Fruit fly (Drosophila melanogaster) whole organism, wandering third instar larva: ENCODE data around the gene mtTFB2.

Experiments
- Abd-B ChIP-seq: fragments of >200 bp; optimal IDR thresholded peaks from 2 replicates; lab custom pipeline; 2017; ENCODE audit warnings: missing biosample characterization, missing genetic modification characterization
- CG32264 ChIP-seq: fragments of 200-800 bp; sonication (Bioruptor generic); optimal IDR thresholded peaks from 2 replicates; lab custom pipeline; 2016; ENCODE audit warnings: missing biosample characterization, missing genetic modification characterization
- CG9705 ChIP-seq: fragments of 200-800 bp; sonication (Bioruptor generic); optimal IDR thresholded peaks from 2 replicates; lab custom pipeline; 2018; ENCODE audit warnings: missing biosample characterization, mild to moderate bottlenecking, missing genetic modification characterization
- CrebA ChIP-seq: fragments of 200-800 bp; sonication (Bioruptor generic); optimal IDR thresholded peaks from 2 replicates; lab custom pipeline; 2016; ENCODE audit warnings: missing biosample characterization, mild to moderate bottlenecking, missing genetic modification characterization, borderline replicate concordance
- Dfd ChIP-seq: fragments of >200 bp; optimal IDR thresholded peaks from 2 replicates; lab custom pipeline; 2017; ENCODE audit warnings: missing biosample characterization, missing genetic modification characterization
- Dif ChIP-seq: fragments of 200-275, 200-300 bp; sonication (Bioruptor generic); optimal IDR thresholded peaks from 2 replicates; lab custom pipeline; 2018; ENCODE audit warnings: missing biosample characterization, missing genetic modification characterization; ENCODE audit not compliant: partially characterized antibody
- GATAd ChIP-seq: sonication (Bioruptor generic); optimal IDR thresholded peaks from 2 replicates; lab custom pipeline; 2016; ENCODE audit warnings: missing biosample characterization, missing genetic modification characterization
- HLH106 ChIP-seq: fragments of 200-800 bp; optimal IDR thresholded peaks from 3 replicates; lab custom pipeline; 2019; ENCODE audit warnings: missing biosample characterization, mild to moderate bottlenecking, missing genetic modification characterization, moderate library complexity
- Hnf4 ChIP-seq: fragments of 200-800 bp; sonication (Bioruptor generic); optimal IDR thresholded peaks from 2 replicates; lab custom pipeline; 2016; ENCODE audit warnings: missing biosample characterization, mild to moderate bottlenecking, missing genetic modification characterization
- Hr78 ChIP-seq: fragments of >200 bp; optimal IDR thresholded peaks from 2 replicates; lab custom pipeline; 2017; ENCODE audit warnings: missing biosample characterization, missing genetic modification characterization
- Hr83 ChIP-seq: fragments of 200-300 bp; sonication (Bioruptor generic); optimal IDR thresholded peaks from 2 replicates; lab custom pipeline; 2016; ENCODE audit warnings: missing biosample characterization, mild to moderate bottlenecking, missing genetic modification characterization, moderate library complexity; ENCODE audit not compliant: poor library complexity, severe bottlenecking
- Jra ChIP-seq: sonication (Bioruptor generic); optimal IDR thresholded peaks from 2 replicates; lab custom pipeline; 2016; ENCODE audit warnings: missing biosample characterization, missing genetic modification characterization
- Mio ChIP-seq: sonication (Bioruptor generic); optimal IDR thresholded peaks from 2 replicates; lab custom pipeline; 2016; ENCODE audit warnings: missing biosample characterization, missing genetic modification characterization
- Myc ChIP-seq: fragments of >200 bp; optimal IDR thresholded peaks from 2 replicates; lab custom pipeline; 2017
- N ChIP-seq: fragments of >200 bp; optimal IDR thresholded peaks from 2 replicates; lab custom pipeline; 2018; ENCODE audit warnings: missing biosample characterization, missing external identifiers, missing genetic modification characterization
- OdsH ChIP-seq: fragments of 200-800 bp; sonication (Bioruptor generic); optimal IDR thresholded peaks from 2 replicates; lab custom pipeline; 2016; ENCODE audit warnings: missing biosample characterization, mild to moderate bottlenecking, missing genetic modification characterization
- Rel ChIP-seq, 2 experiments: fragments of 200-800 bp; sonication (Bioruptor generic) in 1 of 2; optimal IDR thresholded peaks; 2 replicates in 1 of 2; 3 replicates in 1 of 2; lab custom pipeline; 2016 to 2019; ENCODE audit warnings: mild to moderate bottlenecking in 2 of 2, missing biosample characterization in 2 of 2, missing genetic modification characterization in 2 of 2, moderate library complexity in 1 of 2
- Sp1 ChIP-seq: fragments of 200-800 bp; sonication (Bioruptor generic); optimal IDR thresholded peaks from 3 replicates; lab custom pipeline; 2019; ENCODE audit warnings: missing biosample characterization, mild to moderate bottlenecking, missing genetic modification characterization, moderate library complexity
- Vsx2 ChIP-seq: fragments of 200-300, 225-300 bp; sonication (Bioruptor generic); optimal IDR thresholded peaks from 2 replicates; lab custom pipeline; 2018; ENCODE audit warnings: missing biosample characterization, missing genetic modification characterization; ENCODE audit not compliant: partially characterized antibody
- br ChIP-seq: fragments of 200-800 bp; sonication (Bioruptor generic); optimal IDR thresholded peaks from 2 replicates; lab custom pipeline; 2016; ENCODE audit warnings: missing biosample characterization, missing genetic modification characterization
- brk ChIP-seq: fragments of 200-800 bp; sonication (Bioruptor generic); optimal IDR thresholded peaks from 2 replicates; lab custom pipeline; 2016; ENCODE audit warnings: missing biosample characterization, mild to moderate bottlenecking, missing genetic modification characterization
- dl ChIP-seq, 2 experiments: fragments of 175-275, 200-275 bp in 1 of 2; fragments of 200-275 bp in 1 of 2; sonication (Bioruptor generic); optimal IDR thresholded peaks; lab custom pipeline; 2018; ENCODE audit warnings: mild to moderate bottlenecking in 2 of 2, missing biosample characterization in 2 of 2, missing genetic modification characterization in 2 of 2, moderate library complexity in 2 of 2; ENCODE audit not compliant: partially characterized antibody in 2 of 2, insufficient read depth in 1 of 2
- dmrt93B ChIP-seq: fragments of 200-800 bp; sonication (Bioruptor generic); optimal IDR thresholded peaks from 2 replicates; lab custom pipeline; 2018; ENCODE audit warnings: missing biosample characterization, mild to moderate bottlenecking, missing genetic modification characterization
- dsf ChIP-seq: sonication (Bioruptor generic); optimal IDR thresholded peaks from 2 replicates; lab custom pipeline; 2016; ENCODE audit warnings: missing biosample characterization, missing genetic modification characterization, borderline replicate concordance
- ey ChIP-seq: fragments of 200-800 bp; sonication (Bioruptor generic); optimal IDR thresholded peaks from 2 replicates; lab custom pipeline; 2016; ENCODE audit warnings: missing biosample characterization, missing genetic modification characterization
- foxo ChIP-seq, 2 experiments: fragments of 200-800 bp; sonication (Bioruptor generic); optimal IDR thresholded peaks; 2 replicates in 1 of 2; 3 replicates in 1 of 2; lab custom pipeline; 2016 to 2017; ENCODE audit warnings: missing biosample characterization in 2 of 2, missing genetic modification characterization in 2 of 2
- fru ChIP-seq: fragments of 200-800 bp; sonication (Bioruptor generic); optimal IDR thresholded peaks from 3 replicates; lab custom pipeline; 2016; ENCODE audit warnings: missing biosample characterization, mild to moderate bottlenecking, missing genetic modification characterization
- h ChIP-seq: fragments of 200-800 bp; sonication (Bioruptor generic); optimal IDR thresholded peaks from 3 replicates; lab custom pipeline; 2016; ENCODE audit warnings: missing biosample characterization, mild to moderate bottlenecking, missing genetic modification characterization
- jim ChIP-seq: fragments of 175-275, 200-325 bp; sonication (Bioruptor generic); optimal IDR thresholded peaks from 2 replicates; lab custom pipeline; 2016; ENCODE audit warnings: missing biosample characterization, mild to moderate bottlenecking, missing genetic modification characterization
- lola ChIP-seq: fragments of >200 bp; optimal IDR thresholded peaks from 2 replicates; lab custom pipeline; 2017; ENCODE audit warnings: missing biosample characterization, missing genetic modification characterization
- pan ChIP-seq: fragments of >200 bp; optimal IDR thresholded peaks from 2 replicates; lab custom pipeline; 2017
- psq ChIP-seq: fragments of 200-800 bp; sonication (Bioruptor generic); optimal IDR thresholded peaks from 3 replicates; lab custom pipeline; 2017; ENCODE audit warnings: missing biosample characterization, mild to moderate bottlenecking, missing genetic modification characterization, moderate library complexity
- rgr ChIP-seq: fragments of 200-800 bp; sonication (Bioruptor generic); optimal IDR thresholded peaks from 3 replicates; lab custom pipeline; 2016; ENCODE audit warnings: missing biosample characterization, mild to moderate bottlenecking, missing genetic modification characterization
- sage ChIP-seq: fragments of 200-800 bp; sonication (Bioruptor generic); optimal IDR thresholded peaks from 2 replicates; lab custom pipeline; 2016; ENCODE audit warnings: missing biosample characterization, mild to moderate bottlenecking, missing genetic modification characterization
- sv ChIP-seq: fragments of 200-800 bp; sonication (Bioruptor generic); optimal IDR thresholded peaks from 3 replicates; lab custom pipeline; 2016; ENCODE audit warnings: missing biosample characterization, missing genetic modification characterization
- tai ChIP-seq: sonication (Bioruptor generic); optimal IDR thresholded peaks from 2 replicates; lab custom pipeline; 2016; ENCODE audit warnings: missing biosample characterization, missing genetic modification characterization
- usp ChIP-seq: fragments of >200 bp; optimal IDR thresholded peaks from 2 replicates; lab custom pipeline; 2017; ENCODE audit warnings: missing biosample characterization, missing genetic modification characterization
- woc ChIP-seq: sonication (Bioruptor generic); optimal IDR thresholded peaks from 2 replicates; lab custom pipeline; 2016; ENCODE audit warnings: missing biosample characterization, mild to moderate bottlenecking, missing genetic modification characterization

The mtTFB2 gene

DNA sequence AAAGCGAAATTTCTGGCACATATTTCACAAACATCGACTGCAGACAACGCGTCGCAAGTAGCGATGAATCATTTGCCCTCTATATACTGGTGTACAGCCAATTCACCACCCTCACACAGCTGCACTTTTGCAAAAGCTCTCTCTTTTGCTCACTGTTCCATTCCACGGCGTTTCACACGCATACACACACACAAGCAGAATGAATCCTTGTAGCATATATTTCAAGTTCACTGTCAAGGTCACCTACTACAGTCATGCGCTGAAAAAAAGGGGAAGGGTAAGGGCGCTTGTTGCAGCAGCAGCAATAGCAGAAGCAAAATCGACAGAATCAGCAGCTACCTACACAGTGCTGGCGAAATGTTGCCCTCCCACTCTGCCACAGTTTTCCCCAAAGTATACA is 35.3 kb downstream of the mtTFB2 start:
- TF ChIP-seq OdsH (GFP tag; lab: Kevin White, UChicago) = peak; percentile 6
- peak; percentile 33 for TF ChIP-seq fru
- TF ChIP-seq Rel (GFP tag; optimal IDR thresholded peaks at IDR 0.05; lab: Kevin White, UChicago) = no peak
- no peak for TF ChIP-seq Rel (tag; optimal IDR thresholded peaks at IDR 0.05; lab: Kevin White, UChicago)
- TF ChIP-seq pan (lab: Kevin White, UChicago) = no peak
- peak; percentile 1 for TF ChIP-seq Jra (GFP tag; lab: Kevin White, UChicago)
- peak; percentile 22 for TF ChIP-seq N (GFP tag; lab: Kevin White, UChicago)

DNA sequence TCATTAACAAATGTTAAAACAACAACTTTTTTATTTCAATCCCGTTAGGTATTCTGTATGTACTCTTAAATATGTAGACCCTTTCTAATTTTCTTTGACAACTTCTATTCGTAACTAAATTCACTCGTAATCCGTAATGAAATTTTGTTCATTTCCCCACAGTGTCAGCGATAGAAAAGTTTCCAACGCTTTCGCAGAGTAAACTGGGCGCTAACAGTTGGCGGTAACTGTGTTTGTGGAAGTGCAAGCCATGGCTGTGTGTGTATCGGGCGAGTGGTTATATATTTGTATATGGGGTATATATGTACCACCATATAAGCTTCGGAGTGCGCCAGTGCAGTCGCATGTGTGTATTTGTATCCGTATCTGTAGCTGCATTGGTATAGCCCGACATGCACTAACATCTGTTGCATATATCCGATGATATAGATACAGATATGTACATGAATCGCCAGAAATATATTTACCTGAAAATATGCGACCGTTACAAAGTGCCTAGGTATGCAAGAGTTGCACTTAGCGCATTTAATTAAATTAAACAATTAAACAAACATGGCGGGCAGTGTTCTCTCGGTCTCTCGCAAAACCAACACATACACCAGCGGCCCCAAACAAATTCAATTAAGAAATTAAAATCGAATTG is 36.2 kb downstream of the mtTFB2 start:
- TF ChIP-seq woc (GFP tag; lab: Kevin White, UChicago) (peak; percentile 78), Rel (GFP tag; optimal IDR thresholded peaks at IDR 0.05; lab: Kevin White, UChicago) (no peak), Rel (tag; optimal IDR thresholded peaks at IDR 0.05; lab: Kevin White, UChicago) (no peak), h (peak; percentile 44), rgr (GFP tag; lab: Kevin White, UChicago) (peak; percentile 22), Dif (GFP tag; lab: Kevin White, UChicago) (peak; percentile 25), ey (GFP tag; lab: Kevin White, UChicago) (peak; percentile 34), Hnf4 (peak; percentile 42), lola (GFP tag; lab: Kevin White, UChicago) (no peak), foxo (GFP tag; optimal IDR thresholded peaks at IDR 0.05; lab: Kevin White, UChicago) (peak in 1 of 2 experiments; percentile 28), br (GFP tag; lab: Kevin White, UChicago) (no peak), GATAd (no peak), HLH106 (tag; lab: Kevin White, UChicago) (peak; percentile 32)

DNA sequence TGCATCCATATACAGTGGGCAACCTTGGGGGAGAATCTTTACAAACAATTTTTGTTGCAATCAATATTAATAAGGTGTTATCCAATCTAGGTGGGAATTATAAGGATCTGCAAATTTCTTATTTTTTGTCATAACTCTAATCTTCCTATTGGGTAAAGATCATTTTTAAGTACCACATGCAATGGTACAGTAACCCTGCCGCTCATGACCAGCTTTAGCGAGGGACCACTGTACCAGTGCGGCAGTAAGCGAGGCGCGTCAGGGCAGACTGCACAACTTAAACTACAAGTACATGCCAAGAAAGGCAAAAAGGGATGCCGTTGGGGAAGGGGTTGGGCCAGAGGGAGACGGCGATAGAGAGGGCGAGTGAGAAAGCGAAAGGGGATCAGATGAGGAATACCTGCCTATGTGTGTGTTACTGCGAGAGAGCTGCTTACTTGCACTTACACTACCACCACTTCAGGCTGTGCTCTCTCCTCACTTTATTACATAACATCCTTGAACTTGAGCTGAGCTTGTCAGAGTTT is 37.2 kb downstream of the mtTFB2 start:
- TF ChIP-seq dl (GFP tag; optimal IDR thresholded peaks at IDR 0.05; lab: Kevin White, UChicago; ENCODE audit: insufficient read depth in 1 of 2, partially characterized antibody in 2 of 2) (peak; percentile 8 to 29), ey (GFP tag; lab: Kevin White, UChicago) (peak; percentile 94), Abd-B (GFP tag; lab: Kevin White, UChicago) (no peak), GATAd (no peak), pan (lab: Kevin White, UChicago) (no peak), lola (GFP tag; lab: Kevin White, UChicago) (no peak), Dif (GFP tag; lab: Kevin White, UChicago) (peak; percentile 56), HLH106 (tag; lab: Kevin White, UChicago) (peak; percentile 91), CrebA (GFP tag; lab: Kevin White, UChicago) (no peak), Sp1 (GFP tag; lab: Kevin White, UChicago) (peak; percentile 90), OdsH (GFP tag; lab: Kevin White, UChicago) (peak; percentile 92), Jra (GFP tag; lab: Kevin White, UChicago) (peak; percentile 57), Vsx2 (GFP tag; lab: Kevin White, UChicago) (no peak), Dfd (GFP tag; lab: Kevin White, UChicago) (no peak), tai (GFP tag; lab: Kevin White, UChicago) (peak; percentile 73), Hr83 (GFP tag; lab: Kevin White, UChicago) (peak; percentile 39), Hnf4 (peak; percentile 84), brk (GFP tag; lab: Kevin White, UChicago) (peak; percentile 76), sv (no peak), sage (GFP tag; lab: Kevin White, UChicago) (peak; percentile 68), h (peak; percentile 93), usp (GFP tag; lab: Kevin White, UChicago) (no peak), psq (peak; percentile 84), foxo (GFP tag; optimal IDR thresholded peaks at IDR 0.05; lab: Kevin White, UChicago) (peak; percentile 38 to 94), br (GFP tag; lab: Kevin White, UChicago) (peak; percentile 93), Hr78 (GFP tag; lab: Kevin White, UChicago) (no peak), dmrt93B (peak; percentile 78), CG32264 (GFP tag; lab: Kevin White, UChicago) (peak; percentile 74), Myc (no peak), N (GFP tag; lab: Kevin White, UChicago) (peak; percentile 16), jim (GFP tag; lab: Kevin White, UChicago) (no peak), rgr (GFP tag; lab: Kevin White, UChicago) (peak; percentile 90), woc (GFP tag; lab: Kevin White, UChicago) (peak; percentile 97), dsf (GFP tag; lab: Kevin White, UChicago) (no peak), Rel (GFP tag; optimal IDR thresholded peaks at IDR 0.05; lab: Kevin White, UChicago) (no peak), Rel (tag; optimal IDR thresholded peaks at IDR 0.05; lab: Kevin White, UChicago) (peak; percentile 50), Mio (GFP tag; lab: Kevin White, UChicago) (peak; percentile 45), CG9705 (peak; percentile 78), fru (peak; percentile 99)
